Worm (Caenorhabditis elegans): ENCODE measurements around the gene flh-1.

DNA sequence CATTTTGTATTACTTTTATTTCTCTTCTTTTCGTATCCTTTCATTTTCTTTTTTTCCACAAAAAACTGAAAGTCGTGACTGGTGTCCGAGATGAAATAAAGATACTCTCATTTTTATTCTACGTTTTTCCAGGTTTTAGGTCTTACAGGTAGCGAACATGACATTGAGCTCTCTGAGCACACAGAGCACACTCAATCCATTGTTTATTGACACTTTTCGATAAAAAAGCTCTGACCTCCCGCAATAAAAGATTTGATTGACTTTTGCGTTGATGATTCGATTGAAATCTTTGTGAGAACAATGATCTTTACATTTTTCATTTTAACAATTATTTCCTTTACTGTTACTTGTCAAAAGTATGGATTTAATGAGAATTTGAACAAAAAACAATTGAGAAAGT, 51.9 kb downstream of the flh-1 start, which contains the start of gene C46C2.6:
- no peak for TF ChIP-seq somi-1 (GFP tag; optimal IDR thresholded peaks at IDR 0.05)
- TF ChIP-seq unc-62 (GFP tag; optimal IDR thresholded peaks at IDR 0.05): no peak
- no peak for TF ChIP-seq snpc-4 (GFP tag; optimal IDR thresholded peaks at IDR 0.05)
- no peak for TF ChIP-seq snpc-4 (tag; optimal IDR thresholded peaks at IDR 0.05)
- TF ChIP-seq tbp1 (GFP tag; optimal IDR thresholded peaks at IDR 0.05): no peak
